Worm (Caenorhabditis elegans) whole organism, late embryonic: ENCODE data around the gene F18E9.4.

Experiments
- C08G9.2 ChIP-seq: sonication (generic microtip); optimal IDR thresholded peaks from 2 replicates; lab custom pipeline; 2016; ENCODE audit warnings: mild to moderate bottlenecking, missing genetic modification characterization, moderate library complexity, missing compliant biosample characterization
- F13H6.1 ChIP-seq: sonication (generic microtip); optimal IDR thresholded peaks from 2 replicates; lab custom pipeline; 2016; ENCODE audit warnings: missing genetic modification characterization, missing compliant biosample characterization
- K02D7.2 ChIP-seq: sonication (generic microtip); optimal IDR thresholded peaks from 2 replicates; lab custom pipeline; 2017; ENCODE audit warnings: mild to moderate bottlenecking, missing genetic modification characterization, missing compliant biosample characterization
- ceh-18 ChIP-seq: sonication (generic microtip); optimal IDR thresholded peaks from 2 replicates; lab custom pipeline; 2016; ENCODE audit warnings: missing genetic modification characterization, missing compliant biosample characterization
- ceh-22 ChIP-seq: sonication (generic microtip); optimal IDR thresholded peaks from 2 replicates; lab custom pipeline; 2017; ENCODE audit warnings: missing biosample characterization, missing genetic modification characterization
- ceh-31 ChIP-seq: sonication (generic microtip); optimal IDR thresholded peaks from 2 replicates; lab custom pipeline; 2016; ENCODE audit warnings: missing genetic modification characterization, missing compliant biosample characterization
- ceh-45 ChIP-seq: fragments of 200-800 bp; sonication (Bioruptor generic); IDR thresholded peaks from 2 replicates; pipeline ENCODE4 v1.3.6; 2022; ENCODE audit warnings: missing genetic modification reagents, missing genetic modification characterization, missing compliant biosample characterization
- ceh-9 ChIP-seq: sonication (generic microtip); optimal IDR thresholded peaks from 2 replicates; lab custom pipeline; 2016; ENCODE audit warnings: mild to moderate bottlenecking, missing genetic modification characterization, inconsistent platforms, missing compliant biosample characterization
- che-1 ChIP-seq: sonication (generic microtip); optimal IDR thresholded peaks from 2 replicates; lab custom pipeline; 2016; ENCODE audit warnings: mild to moderate bottlenecking, missing genetic modification characterization, missing compliant biosample characterization
- dmd-4 ChIP-seq: sonication (generic microtip); optimal IDR thresholded peaks from 2 replicates; lab custom pipeline; 2016; ENCODE audit warnings: borderline replicate concordance, missing genetic modification characterization, missing compliant biosample characterization
- dve-1 ChIP-seq: sonication (generic microtip); optimal IDR thresholded peaks from 2 replicates; lab custom pipeline; 2017; ENCODE audit warnings: antibody characterized with exemption, mild to moderate bottlenecking, missing genetic modification characterization, missing compliant biosample characterization
- elt-4 ChIP-seq: sonication (generic microtip); optimal IDR thresholded peaks from 2 replicates; lab custom pipeline; 2016; ENCODE audit warnings: missing genetic modification characterization, missing compliant biosample characterization
- fax-1 ChIP-seq: sonication (generic microtip); optimal IDR thresholded peaks from 2 replicates; lab custom pipeline; 2016; ENCODE audit warnings: missing genotype, missing genetic modification characterization, missing compliant biosample characterization
- fkh-10 ChIP-seq: fragments of 150-350 bp; optimal IDR thresholded peaks from 2 replicates; lab custom pipeline; 2014; ENCODE audit warnings: missing biosample characterization, missing genetic modification reagents, missing genetic modification characterization
- fkh-6 ChIP-seq: sonication (generic microtip); optimal IDR thresholded peaks from 2 replicates; lab custom pipeline; 2016; ENCODE audit warnings: missing genetic modification characterization, missing compliant biosample characterization
- gmeb-2 ChIP-seq: sonication (generic microtip); optimal IDR thresholded peaks from 2 replicates; lab custom pipeline; 2016; ENCODE audit warnings: missing genetic modification characterization, inconsistent platforms, missing compliant biosample characterization
- hlh-6 ChIP-seq: sonication (generic microtip); optimal IDR thresholded peaks from 2 replicates; lab custom pipeline; 2016; ENCODE audit warnings: missing genotype, missing genetic modification characterization, missing compliant biosample characterization
- lin-11 ChIP-seq: fragments of 200-800 bp; sonication (Bioruptor generic); optimal IDR thresholded peaks from 2 replicates; lab custom pipeline; 2018; ENCODE audit warnings: mild to moderate bottlenecking, missing genetic modification characterization, missing compliant biosample characterization
- nfya-1 ChIP-seq: sonication (generic microtip); optimal IDR thresholded peaks from 2 replicates; lab custom pipeline; 2017; ENCODE audit warnings: missing genetic modification characterization, mild to moderate bottlenecking, missing compliant biosample characterization, antibody characterized with exemption, moderate library complexity
- nhr-232 ChIP-seq: sonication (generic microtip); optimal IDR thresholded peaks from 2 replicates; lab custom pipeline; 2016; ENCODE audit warnings: missing genetic modification characterization, missing compliant biosample characterization
- npax-4 ChIP-seq: sonication (generic microtip); optimal IDR thresholded peaks from 2 replicates; lab custom pipeline; 2016; ENCODE audit warnings: missing genetic modification characterization, missing compliant biosample characterization
- odd-2 ChIP-seq: sonication (generic microtip); optimal IDR thresholded peaks from 2 replicates; lab custom pipeline; 2017; ENCODE audit warnings: antibody characterized with exemption, mild to moderate bottlenecking, missing genetic modification characterization, missing compliant biosample characterization
- pag-3 ChIP-seq: sonication (generic microtip); optimal IDR thresholded peaks from 2 replicates; lab custom pipeline; 2016; ENCODE audit warnings: missing compliant biosample characterization, missing genetic modification characterization, borderline replicate concordance
- pat-9 ChIP-seq: fragments of 200-800 bp; sonication (Bioruptor generic); optimal IDR thresholded peaks from 2 replicates; lab custom pipeline; 2018; ENCODE audit warnings: mild to moderate bottlenecking, missing genetic modification characterization, moderate library complexity, missing compliant biosample characterization
- pha-4 ChIP-seq: fragments of 150-350 bp; optimal IDR thresholded peaks from 2 replicates; lab custom pipeline; 2018; ENCODE audit warnings: missing biosample characterization, missing genetic modification reagents, missing genetic modification characterization
- pqm-1 ChIP-seq: sonication (generic microtip); optimal IDR thresholded peaks from 2 replicates; lab custom pipeline; 2016; ENCODE audit warnings: missing genetic modification characterization, missing compliant biosample characterization
- pros-1 ChIP-seq: fragments of 150-350 bp; optimal IDR thresholded peaks from 2 replicates; lab custom pipeline; 2014; ENCODE audit warnings: missing biosample characterization, missing genetic modification reagents, missing genetic modification characterization
- ref-2 ChIP-seq: sonication (generic microtip); optimal IDR thresholded peaks from 2 replicates; lab custom pipeline; 2016; ENCODE audit warnings: missing genetic modification characterization, missing compliant biosample characterization
- sdc-2 ChIP-seq: sonication (generic microtip); optimal IDR thresholded peaks from 2 replicates; lab custom pipeline; 2016; ENCODE audit warnings: missing genotype, missing genetic modification characterization, missing compliant biosample characterization
- sox-2 ChIP-seq: fragments of 200-800 bp; sonication (Bioruptor generic); IDR thresholded peaks from 2 replicates; pipeline ENCODE4 v1.3.6; 2022; ENCODE audit warnings: missing genetic modification reagents, missing genetic modification characterization, missing compliant biosample characterization
- sox-4 ChIP-seq: sonication (generic microtip); optimal IDR thresholded peaks from 2 replicates; lab custom pipeline; 2017; ENCODE audit warnings: mild to moderate bottlenecking, missing genetic modification characterization, inconsistent platforms, missing compliant biosample characterization
- syd-9 ChIP-seq: sonication (generic microtip); optimal IDR thresholded peaks from 2 replicates; lab custom pipeline; 2016; ENCODE audit warnings: mild to moderate bottlenecking, missing genetic modification characterization, moderate library complexity, missing compliant biosample characterization
- unc-3 ChIP-seq, 2 experiments: fragments of 200-800 bp in 1 of 2; sonication (Bioruptor generic) in 1 of 2; sonication (generic microtip) in 1 of 2; conservative IDR thresholded peaks in 1 of 2; optimal IDR thresholded peaks in 1 of 2; 2 replicates each; pipeline versions ENCODE4 v1.3.6 to Lab custom; 2016 to 2022; ENCODE audit warnings: missing compliant biosample characterization in 2 of 2, missing genetic modification characterization in 2 of 2, missing genetic modification reagents in 1 of 2
- unc-42 ChIP-seq: sonication (generic microtip); optimal IDR thresholded peaks from 2 replicates; lab custom pipeline; 2016; ENCODE audit warnings: missing genotype, missing genetic modification characterization, missing compliant biosample characterization

F18E9.4 gene

DNA sequence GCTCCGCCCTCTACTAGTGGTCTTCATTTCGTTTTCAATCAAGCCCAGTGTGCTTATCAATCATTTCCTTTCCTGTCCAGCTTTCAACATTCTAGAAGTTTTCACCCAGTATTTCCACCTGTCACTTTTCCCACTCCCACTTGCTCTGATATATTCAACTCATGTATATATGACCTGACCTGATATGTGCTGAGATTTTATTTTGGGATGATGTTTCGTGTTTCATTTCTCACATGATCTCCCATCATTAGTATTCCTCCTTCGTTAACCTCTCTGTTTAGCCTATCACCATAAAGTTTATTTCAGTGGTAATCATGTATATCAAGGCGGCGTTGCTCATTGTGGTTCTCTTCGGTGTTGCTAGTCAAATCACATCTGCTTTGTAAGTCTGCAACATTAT is 12.6 kb downstream of the F18E9.4 start, which contains the start of gene nlp-7:
TSS of gene nlp-7 (plus strand) at position 301 of the 400 bp plus-strand sequence.
- no peak for TF ChIP-seq pros-1 (tag; lab: Kevin White, UChicago)
- no peak for TF ChIP-seq fkh-10
- TF ChIP-seq nhr-232 (tag; lab: Kevin White, UChicago), result no peak
- no peak for TF ChIP-seq pag-3 (tag; lab: Kevin White, UChicago)
- no peak for TF ChIP-seq unc-42 (tag; lab: Kevin White, UChicago)
- TF ChIP-seq odd-2 (tag; lab: Kevin White, UChicago), result no peak
- no peak for TF ChIP-seq C08G9.2 (tag; lab: Kevin White, UChicago)
- TF ChIP-seq sdc-2 (tag; lab: Kevin White, UChicago), result no peak
- TF ChIP-seq pha-4 (tag; lab: Kevin White, UChicago), result no peak
- TF ChIP-seq syd-9 (tag; lab: Kevin White, UChicago), result no peak
- TF ChIP-seq pat-9 (tag; lab: Kevin White, UChicago), result no peak
- no peak for TF ChIP-seq pqm-1
- no peak for TF ChIP-seq gmeb-2 (tag; lab: Kevin White, UChicago)
- no peak for TF ChIP-seq F13H6.1
- no peak for TF ChIP-seq sox-4 (tag; lab: Kevin White, UChicago)
- no peak for TF ChIP-seq che-1
- no peak for TF ChIP-seq ceh-22 (tag; lab: Kevin White, UChicago)

DNA sequence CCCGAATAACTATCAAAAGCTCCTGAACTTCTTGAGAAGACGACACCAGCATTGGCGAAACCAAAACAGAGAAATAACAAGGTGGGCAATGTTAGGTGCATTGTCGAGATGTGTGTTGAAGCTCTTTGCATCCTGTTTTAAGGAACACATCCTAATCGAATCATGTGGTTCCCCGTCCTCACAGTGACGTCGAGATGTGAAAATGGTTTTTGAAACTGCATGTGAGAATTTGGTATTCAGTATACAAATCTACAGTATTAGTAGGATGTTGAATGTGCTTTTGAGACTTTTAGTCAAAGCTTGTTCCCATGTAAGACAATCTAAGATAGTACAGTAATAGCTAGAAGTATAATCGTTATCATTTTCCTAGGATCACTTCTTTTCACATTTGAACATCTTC is 17.3 kb downstream of the F18E9.4 start, which contains the start of gene F18E9.7:
TSS of gene F18E9.7 (minus strand) at position 101 of the 400 bp plus-strand sequence.
- no peak for TF ChIP-seq ref-2 (tag; lab: Kevin White, UChicago)
- no peak for TF ChIP-seq sox-4 (tag; lab: Kevin White, UChicago)
- no peak for TF ChIP-seq sdc-2 (tag; lab: Kevin White, UChicago)
- no peak for TF ChIP-seq C08G9.2 (tag; lab: Kevin White, UChicago)
- no peak for TF ChIP-seq unc-3 (GFP tag; conservative IDR thresholded peaks at IDR 0.05; lab: Robert Waterston, UW)
- TF ChIP-seq unc-3 (tag; optimal IDR thresholded peaks at IDR 0.05; lab: Kevin White, UChicago), result no peak
- TF ChIP-seq dve-1, result no peak
- TF ChIP-seq, all 69 proteins: peak for 0

DNA sequence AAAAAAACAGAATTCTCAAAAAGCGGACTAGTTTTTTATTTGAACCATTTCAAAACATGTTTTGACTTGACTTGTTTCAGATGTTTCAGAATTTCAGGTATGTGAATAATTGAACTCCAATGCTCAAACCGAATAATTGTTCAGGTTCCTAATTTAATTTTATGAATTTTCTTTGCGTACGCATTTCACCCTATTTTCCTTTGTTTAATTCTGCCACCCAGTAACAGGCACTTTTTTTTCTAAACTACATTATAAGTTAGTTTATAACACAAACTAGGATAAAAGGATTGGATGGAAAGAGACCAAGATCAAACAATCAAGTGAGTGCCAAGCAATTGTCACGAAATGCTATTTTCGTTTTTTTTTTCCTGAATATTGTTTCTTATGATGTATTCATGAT is 18.2 kb downstream of the F18E9.4 start:
- no peak for TF ChIP-seq ceh-18 (tag; lab: Kevin White, UChicago)
- TF ChIP-seq ceh-31 (tag; lab: Kevin White, UChicago), result no peak
- TF ChIP-seq dmd-4 (tag; lab: Kevin White, UChicago), result no peak
- TF ChIP-seq pat-9 (tag; lab: Kevin White, UChicago), result no peak
- TF ChIP-seq lin-11 (tag; lab: Kevin White, UChicago), result no peak
- TF ChIP-seq npax-4 (tag; lab: Kevin White, UChicago), result no peak
- TF ChIP-seq fax-1 (tag; lab: Kevin White, UChicago), result no peak
- no peak for TF ChIP-seq elt-4
- TF ChIP-seq sdc-2 (tag; lab: Kevin White, UChicago), result no peak
- no peak for TF ChIP-seq hlh-6 (tag; lab: Kevin White, UChicago)
- no peak for TF ChIP-seq fkh-6 (tag; lab: Kevin White, UChicago)

DNA sequence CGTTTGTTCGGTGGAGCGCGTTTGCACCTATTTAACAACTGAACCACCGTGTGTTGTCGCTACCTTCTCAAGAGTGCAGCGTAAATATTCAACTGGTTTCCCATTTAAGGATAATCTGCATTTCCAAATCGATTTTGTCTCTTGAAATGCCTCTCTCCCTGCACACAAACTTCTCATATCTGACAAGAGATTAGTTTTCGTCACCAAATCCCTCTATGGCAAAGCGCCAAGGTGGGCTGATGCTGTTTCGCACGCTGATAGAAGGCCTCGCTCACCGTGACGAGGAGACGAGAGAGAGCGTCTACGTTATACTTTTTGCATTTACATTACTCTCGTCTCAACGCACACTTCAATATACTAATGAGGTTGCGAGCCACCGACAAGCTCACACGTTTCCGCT is 19.4 kb downstream of the F18E9.4 start:
- TF ChIP-seq ceh-45 (GFP tag; lab: Robert Waterston, UW) (no peak), sox-2 (no peak), odd-2 (tag; lab: Kevin White, UChicago) (no peak), nfya-1 (tag; lab: Kevin White, UChicago) (no peak)

DNA sequence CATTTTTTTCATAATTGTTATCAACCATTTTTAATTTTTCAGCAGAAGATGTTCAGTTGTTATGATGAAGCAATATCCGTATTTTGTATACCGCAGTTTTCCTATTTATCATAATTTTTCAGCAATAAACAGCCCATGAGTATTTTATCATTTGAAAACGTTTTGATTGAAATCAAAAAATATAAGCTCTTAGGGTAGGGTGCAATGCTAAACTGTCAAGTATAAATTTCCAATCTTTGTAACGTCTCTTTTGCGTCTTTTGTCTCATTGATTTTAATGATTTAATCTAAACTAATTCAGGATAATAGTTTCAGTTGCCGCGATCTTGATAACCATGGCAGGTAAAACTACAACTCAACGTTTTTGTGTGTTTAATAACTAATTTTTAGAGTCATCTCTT is 20.9 kb downstream of the F18E9.4 start, which contains the start of gene F18E9.1:
TSS of gene F18E9.1 (plus strand) at position 301 of the 400 bp plus-strand sequence.
- TF ChIP-seq K02D7.2 (no peak), pqm-1 (no peak), ceh-9 (tag; lab: Kevin White, UChicago) (no peak)
- TF ChIP-seq, all 69 proteins: peak for 0
